Fruit fly (Drosophila melanogaster) whole organism, embryonic: ENCODE results near the gene aux.

Experiments
- CG12299 ChIP-seq: fragments of 200-800 bp; sonication (Bioruptor generic); optimal IDR thresholded peaks from 2 replicates; lab custom pipeline; 2018; ENCODE audit warnings: missing biosample characterization, mild to moderate bottlenecking, missing genetic modification characterization
- CG13624 ChIP-seq: fragments of 200-800 bp; sonication (Bioruptor generic); optimal IDR thresholded peaks from 2 replicates; lab custom pipeline; 2016; ENCODE audit warnings: missing biosample characterization, missing genetic modification characterization
- CG14860 ChIP-seq: fragments of 200-800 bp; sonication (Bioruptor generic); IDR thresholded peaks from 3 replicates; pipeline ENCODE4 v1.3.6; 2022; ENCODE audit warnings: missing biosample characterization, missing genetic modification characterization; ENCODE audit not compliant: partially characterized antibody
- CG1603 ChIP-seq: fragments of 200-800 bp; sonication (Bioruptor generic); optimal IDR thresholded peaks from 2 replicates; lab custom pipeline; 2019; ENCODE audit warnings: missing biosample characterization, mild to moderate bottlenecking, missing genetic modification characterization, moderate library complexity
- CG16813 ChIP-seq: fragments of 200-800 bp; sonication (Bioruptor generic); IDR thresholded peaks from 3 replicates; pipeline ENCODE4 v1.3.6; 2022; ENCODE audit warnings: missing biosample characterization, missing genetic modification characterization; ENCODE audit not compliant: partially characterized antibody
- CG1832 ChIP-seq: fragments of 200-800 bp; sonication (Bioruptor generic); optimal IDR thresholded peaks from 2 replicates; lab custom pipeline; 2017; ENCODE audit warnings: missing biosample characterization, mild to moderate bottlenecking, missing genetic modification characterization, inconsistent platforms
- CG2202 ChIP-seq: fragments of 200-800 bp; sonication (Bioruptor generic); optimal IDR thresholded peaks from 2 replicates; lab custom pipeline; 2018; ENCODE audit warnings: missing biosample characterization, mild to moderate bottlenecking, missing genetic modification characterization
- CG6791 ChIP-seq: fragments of 200-800 bp; sonication (Bioruptor generic); IDR thresholded peaks from 3 replicates; pipeline ENCODE4 v1.3.6; 2022; ENCODE audit warnings: missing biosample characterization, missing genetic modification characterization; ENCODE audit not compliant: partially characterized antibody
- CG7271 ChIP-seq: fragments of 200-800 bp; sonication (Bioruptor generic); optimal IDR thresholded peaks from 2 replicates; lab custom pipeline; 2018; ENCODE audit warnings: missing biosample characterization, mild to moderate bottlenecking, missing genetic modification characterization, moderate library complexity
- GATAe ChIP-seq: fragments of 200-800 bp; sonication (Bioruptor generic); conservative IDR thresholded peaks from 2 replicates; pipeline ENCODE4 v1.3.6; 2022; ENCODE audit warnings: missing biosample characterization, missing genetic modification characterization
- H15 ChIP-seq: fragments of 200-800 bp; sonication (Bioruptor generic); IDR thresholded peaks from 3 replicates; pipeline ENCODE4 v1.3.6; 2022; ENCODE audit warnings: missing biosample characterization, missing genetic modification characterization
- HLH3B ChIP-seq: fragments of 200-800 bp; sonication (Bioruptor generic); IDR thresholded peaks from 2 replicates; pipeline ENCODE4 v1.3.6; 2022; ENCODE audit warnings: missing biosample characterization, missing genetic modification characterization
- HLH4C ChIP-seq: fragments of 200-800 bp; sonication (Bioruptor generic); IDR thresholded peaks from 3 replicates; pipeline ENCODE4 v1.3.6; 2022; ENCODE audit warnings: missing biosample characterization, missing genetic modification characterization; ENCODE audit not compliant: partially characterized antibody
- Med ChIP-seq: fragments of 200-800 bp; sonication (Bioruptor generic); peaks from one replicate; lab custom pipeline; 2016; ENCODE audit warnings: missing biosample characterization, missing genetic modification characterization, mild to moderate bottlenecking, inconsistent platforms, moderate library complexity
- Mrtf ChIP-seq: fragments of 200-800 bp; sonication (Bioruptor generic); IDR thresholded peaks from 3 replicates; pipeline ENCODE4 v1.3.6; 2022; ENCODE audit warnings: missing biosample characterization, missing genetic modification characterization
- Myb ChIP-seq: fragments of 200-800 bp; sonication (Bioruptor generic); optimal IDR thresholded peaks from 2 replicates; lab custom pipeline; 2016; ENCODE audit warnings: missing biosample characterization, missing genetic modification characterization
- Sin3A ChIP-seq: fragments of >200 bp; optimal IDR thresholded peaks from 2 replicates; lab custom pipeline; 2018
- Ssrp ChIP-seq: fragments of 200-800 bp; sonication (Bioruptor generic); optimal IDR thresholded peaks from 2 replicates; lab custom pipeline; 2018; ENCODE audit warnings: missing biosample characterization, mild to moderate bottlenecking, missing genetic modification characterization, moderate library complexity
- Usf ChIP-seq: fragments of 200-800 bp; sonication (Bioruptor generic); optimal IDR thresholded peaks from 2 replicates; lab custom pipeline; 2017; ENCODE audit warnings: missing genotype, missing biosample characterization, missing genetic modification characterization
- YL-1 ChIP-seq: fragments of 200-800 bp; sonication (Bioruptor generic); optimal IDR thresholded peaks from 3 replicates; lab custom pipeline; 2017; ENCODE audit warnings: missing biosample characterization, mild to moderate bottlenecking, missing genetic modification characterization
- al ChIP-seq: fragments of 200-800 bp; sonication (Bioruptor generic); IDR thresholded peaks from 2 replicates; pipeline ENCODE4 v1.3.6; 2022; ENCODE audit warnings: missing biosample characterization, missing genetic modification characterization
- ato ChIP-seq: fragments of 200-800 bp; sonication (Bioruptor generic); IDR thresholded peaks from 2 replicates; pipeline ENCODE4 v1.3.6; 2022; ENCODE audit warnings: missing biosample characterization, missing genetic modification characterization; ENCODE audit not compliant: partially characterized antibody
- caup ChIP-seq: fragments of 200-800 bp; sonication (Bioruptor generic); optimal IDR thresholded peaks from 3 replicates; lab custom pipeline; 2017; ENCODE audit warnings: missing biosample characterization, mild to moderate bottlenecking, missing genetic modification characterization, moderate library complexity; ENCODE audit not compliant: severe bottlenecking
- nerfin-2 ChIP-seq: fragments of 200-800 bp; sonication (Bioruptor generic); IDR thresholded peaks from 2 replicates; pipeline ENCODE4 v1.3.6; 2022; ENCODE audit warnings: missing biosample characterization, missing genetic modification characterization; ENCODE audit not compliant: partially characterized antibody
- phol ChIP-seq: fragments of 200-800 bp; sonication (Bioruptor generic); optimal IDR thresholded peaks from 3 replicates; lab custom pipeline; 2018; ENCODE audit warnings: missing biosample characterization, mild to moderate bottlenecking, missing genetic modification characterization, moderate library complexity
- rib ChIP-seq: fragments of 200-800 bp; sonication (Bioruptor generic); IDR thresholded peaks from 2 replicates; pipeline ENCODE4 v1.3.6; 2022; ENCODE audit warnings: missing biosample characterization, missing genetic modification characterization
- sim ChIP-seq: fragments of 200-800 bp; sonication (Bioruptor generic); IDR thresholded peaks from 2 replicates; pipeline ENCODE4 v1.3.6; 2022; ENCODE audit warnings: missing biosample characterization, missing genetic modification characterization
- sisA ChIP-seq: fragments of 200-800 bp; sonication (Bioruptor generic); IDR thresholded peaks from 2 replicates; pipeline ENCODE4 v1.3.6; 2022; ENCODE audit warnings: missing biosample characterization, missing genetic modification characterization
- tin ChIP-seq: fragments of 200-800 bp; sonication (Bioruptor generic); optimal IDR thresholded peaks from 3 replicates; lab custom pipeline; 2016; ENCODE audit warnings: missing biosample characterization, missing genetic modification characterization
- vnd ChIP-seq: fragments of 200-800 bp; sonication (Bioruptor generic); IDR thresholded peaks from 3 replicates; pipeline ENCODE4 v1.3.6; 2022; ENCODE audit warnings: missing biosample characterization, missing genetic modification characterization; ENCODE audit not compliant: partially characterized antibody
- vvl ChIP-seq: fragments of 200-800 bp; sonication (Bioruptor generic); IDR thresholded peaks from 2 replicates; pipeline ENCODE4 v1.3.6; 2022; ENCODE audit warnings: missing biosample characterization, missing genetic modification characterization

Gene aux

DNA sequence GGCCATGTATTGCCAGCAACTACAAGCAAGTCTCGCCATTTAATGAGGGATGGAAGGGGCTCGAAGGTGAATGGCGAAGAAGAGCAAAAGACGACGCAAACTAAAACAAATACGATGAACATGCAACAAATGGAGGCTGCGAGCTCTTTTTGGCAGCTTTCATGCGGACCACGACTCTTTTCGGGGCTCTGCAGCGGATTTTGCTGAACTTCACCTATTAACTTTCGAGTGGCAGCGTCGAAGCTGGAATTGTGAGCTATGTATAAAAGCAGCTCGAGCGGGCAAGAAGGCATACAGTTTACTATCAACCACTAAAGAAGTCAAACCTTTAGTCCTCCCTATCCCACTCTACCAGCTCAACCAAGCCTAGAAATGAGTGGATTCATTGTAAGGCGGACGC lies 42.8 kb downstream of the aux start, which contains the start of gene TwdlV:
TSS of gene TwdlV (plus strand) at position 301 of the 400 bp plus-strand sequence.
- TF ChIP-seq sim (GFP tag; lab: Robert Waterston, UW) = no peak
- no peak for TF ChIP-seq H15 (GFP tag; lab: Robert Waterston, UW)
- no peak for TF ChIP-seq sisA (GFP tag; lab: Robert Waterston, UW)
- no peak for TF ChIP-seq tin (GFP tag; lab: Kevin White, UChicago)
- TF ChIP-seq CG12299 (tag; lab: Kevin White, UChicago) = no peak
- TF ChIP-seq al = no peak
- no peak for TF ChIP-seq CG13624 (GFP tag; lab: Kevin White, UChicago)
- no peak for TF ChIP-seq caup (GFP tag; lab: Kevin White, UChicago)
- no peak for TF ChIP-seq CG1832

DNA sequence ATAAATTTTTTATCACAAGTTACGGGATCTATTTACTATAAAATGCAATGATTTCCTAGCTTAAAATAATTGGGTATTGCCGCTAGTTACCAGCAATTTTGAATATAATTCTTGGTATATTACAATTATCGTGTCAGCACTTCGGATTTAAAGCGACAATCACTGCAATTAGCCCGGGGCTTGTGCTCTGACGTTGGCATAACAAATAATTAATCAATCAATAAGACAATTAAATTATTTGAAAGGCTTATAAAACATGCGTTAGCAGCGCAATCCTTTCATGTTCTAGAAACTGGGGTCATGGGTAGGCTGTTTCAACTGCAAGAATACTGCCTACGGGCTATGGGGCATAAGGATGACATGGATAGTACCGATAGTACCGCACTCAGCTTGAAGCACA lies 45.1 kb downstream of the aux start, which contains the start of gene Or82a:
TSS of gene Or82a (plus strand) at position 301 of the 400 bp plus-strand sequence.
- TF ChIP-seq Ssrp (tag; lab: Kevin White, UChicago) = no peak
- no peak for TF ChIP-seq HLH3B (GFP tag; lab: Robert Waterston, UW)
- TF ChIP-seq rib = no peak
- TF ChIP-seq Usf (GFP tag; lab: Kevin White, UChicago) = no peak
- TF ChIP-seq phol (tag; lab: Kevin White, UChicago) = no peak
- TF ChIP-seq CG2202 (tag; lab: Kevin White, UChicago) = no peak
- TF ChIP-seq Myb (GFP tag; lab: Kevin White, UChicago) = no peak

DNA sequence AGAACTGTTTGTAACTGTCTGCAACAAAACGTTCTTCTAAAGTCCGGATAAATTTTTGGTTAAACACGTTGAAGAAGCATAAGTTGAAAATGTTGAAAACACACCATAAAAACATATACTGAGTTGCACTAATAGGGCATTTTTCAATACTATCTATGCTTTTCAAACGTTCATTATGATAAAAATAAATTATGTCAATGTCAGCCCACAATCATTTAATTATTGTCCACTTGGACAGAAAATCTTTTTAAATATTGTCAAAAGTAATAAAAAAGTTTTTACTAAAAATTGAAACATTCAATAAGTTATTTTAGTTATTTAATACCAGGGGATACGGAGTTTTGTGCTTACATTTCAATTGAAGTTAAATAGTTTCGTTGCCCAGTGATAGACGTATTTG lies 54.9 kb downstream of the aux start, which contains the start of gene CG1092:
TSS of gene CG1092 (plus strand) at position 301 of the 400 bp plus-strand sequence.
- TF ChIP-seq YL-1 (GFP tag; lab: Kevin White, UChicago) = no peak
- no peak for TF ChIP-seq Sin3A
- no peak for TF ChIP-seq vvl (GFP tag; lab: Robert Waterston, UW)

DNA sequence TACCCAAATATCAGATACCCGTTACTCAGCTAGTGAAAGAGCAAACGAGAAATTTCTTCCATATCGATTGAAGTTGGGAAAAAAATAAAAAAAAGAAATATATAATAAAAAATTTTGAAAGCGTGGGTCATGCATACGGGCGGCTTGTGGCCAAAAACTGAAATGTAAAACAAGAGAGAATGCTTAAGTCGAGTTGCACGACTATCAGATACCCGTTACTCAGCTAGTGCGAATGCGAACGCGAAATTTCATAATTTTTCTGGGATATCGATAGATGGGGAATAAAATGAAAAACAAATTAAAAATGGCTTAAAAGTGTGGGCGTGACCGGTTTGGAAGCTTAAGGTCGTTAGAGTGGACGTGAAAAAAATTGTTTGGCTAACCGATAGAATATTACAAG lies 56.8 kb downstream of the aux start:
- TF ChIP-seq CG6791 = peak; percentile 18; the same call in 1 of the 3 replicates
- TF ChIP-seq CG14860 (GFP tag; lab: Robert Waterston, UW) = peak; percentile 60; the same call in 2 of the 3 replicates
- 0 out of 2 replicates have a peak, but pooled peaks have one; percentile 28 for TF ChIP-seq ato (GFP tag; lab: Robert Waterston, UW)
- TF ChIP-seq CG16813 (GFP tag; lab: Robert Waterston, UW) = peak; percentile 66
- no peak for TF ChIP-seq Mrtf (GFP tag; lab: Robert Waterston, UW)
- TF ChIP-seq Med (GFP tag; lab: Kevin White, UChicago) = peak; percentile 18
- 0 out of 2 replicates have a peak, but pooled peaks have one; percentile 43 for TF ChIP-seq nerfin-2 (GFP tag; lab: Robert Waterston, UW)
- TF ChIP-seq GATAe (GFP tag; lab: Robert Waterston, UW) = no peak
- no peak for TF ChIP-seq CG1603 (tag; lab: Kevin White, UChicago)
- no peak for TF ChIP-seq CG7271
- peak; percentile 70; the same call in 2 of the 3 replicates for TF ChIP-seq HLH4C (GFP tag; lab: Robert Waterston, UW)
- TF ChIP-seq vnd (GFP tag; lab: Robert Waterston, UW) = peak; percentile 25; the same call in 1 of the 3 replicates
